Fruit fly (Drosophila melanogaster) S2 (cell line): ENCODE measurements around the gene hay.

Experiments used
- CG8478 ChIP-seq: fragments of >200 bp; optimal IDR thresholded peaks from 2 replicates; lab custom pipeline; 2018
- CTCF ChIP-seq, 2 experiments: fragments of >200 bp; optimal IDR thresholded peaks; 2 replicates each; lab custom pipeline; 2018

- no peak for TF ChIP-seq CTCF (optimal IDR thresholded peaks at IDR 0.05; lab: Kevin White, UChicago)
- no peak for TF ChIP-seq CG8478
These were observed 52.0 kb downstream of the hay start for dm6 chr3L:10682725-10683367.
